Worm (Caenorhabditis elegans): ENCODE measurements around the gene Y51A2B.2.

Gene Y51A2B.2

DNA sequence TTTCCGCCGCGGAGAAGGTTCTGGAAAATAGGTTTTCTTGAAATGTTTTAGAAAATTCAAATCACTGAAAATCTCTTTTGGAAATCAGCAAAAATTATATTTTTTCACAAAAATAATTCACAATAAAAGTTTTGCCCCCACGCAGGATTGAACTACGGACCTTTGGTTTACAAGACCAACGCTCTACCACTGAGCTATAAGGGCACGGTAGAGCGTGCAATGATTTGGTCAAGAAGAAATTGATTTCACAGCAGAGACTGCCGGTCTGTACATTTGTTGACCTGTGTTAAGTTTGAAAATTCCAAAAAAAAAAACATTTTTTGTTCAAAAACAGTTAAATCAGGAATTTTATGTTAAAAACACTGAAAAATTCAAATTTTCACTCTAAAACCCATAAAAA lies 38.1 kb downstream of the Y51A2B.2 start:
- TF ChIP-seq efl-1 (optimal IDR thresholded peaks at IDR 0.05) = no peak
- peak in 1 of 2 experiments; percentile 23 for TF ChIP-seq efl-1 (GFP tag; optimal IDR thresholded peaks at IDR 0.05 in 1 of 2)
- TF ChIP-seq skn-1 (tag; optimal IDR thresholded peaks at IDR 0.05) = no peak
- peak in 1 of 2 experiments; percentile 2 for TF ChIP-seq lin-35 (GFP tag; optimal IDR thresholded peaks at IDR 0.05)

DNA sequence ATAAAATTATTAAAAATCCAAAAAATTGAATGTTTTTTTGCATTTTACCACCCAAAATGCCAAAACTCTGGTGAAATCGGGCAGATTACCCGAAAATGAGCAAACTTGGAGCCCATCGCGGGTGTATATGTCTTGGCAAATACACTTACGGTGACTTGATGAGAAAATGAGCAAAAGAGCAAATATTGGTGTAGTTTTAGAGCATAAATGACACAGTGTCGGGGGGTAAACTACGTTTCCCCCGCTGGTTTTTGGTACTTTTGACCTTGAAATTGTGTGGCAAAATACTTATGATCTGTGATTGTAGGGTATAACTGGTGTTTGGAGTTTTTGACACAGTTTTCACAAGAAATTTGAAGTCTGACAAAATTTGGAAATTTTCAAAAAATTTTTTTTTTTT lies 38.6 kb downstream of the Y51A2B.2 start, which contains the start of gene ZK262.2:
Gene ZK262.2, minus strand, starts transcription at position 101 of the 400 bp plus-strand sequence.
- no peak for TF ChIP-seq snpc-4 (tag; optimal IDR thresholded peaks at IDR 0.05)

DNA sequence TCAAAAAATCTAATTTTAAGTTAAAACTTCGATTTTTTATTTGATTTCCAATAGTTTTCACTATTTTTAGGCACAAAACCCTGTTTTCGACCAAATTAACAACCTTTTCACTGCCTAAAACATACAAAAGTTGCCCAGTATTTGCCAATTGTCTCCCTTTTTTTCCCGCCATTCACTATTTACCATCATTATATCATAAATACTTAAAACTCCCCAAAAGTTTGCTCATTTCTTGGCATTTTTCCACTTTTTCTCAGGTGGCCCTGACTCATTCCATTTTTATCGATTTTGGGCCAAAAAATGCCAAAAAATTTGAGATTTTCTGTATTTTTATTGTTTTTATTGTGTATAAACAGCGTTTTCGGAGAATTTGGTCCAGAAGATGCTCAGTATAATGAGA lies 39.8 kb downstream of the Y51A2B.2 start, which contains the start of gene txt-8:
Gene txt-8, plus strand, starts transcription at position 301 of the 400 bp plus-strand sequence.
- TF ChIP-seq aly-2 (tag; optimal IDR thresholded peaks at IDR 0.05) (no peak), pag-3 (tag; optimal IDR thresholded peaks at IDR 0.05; ENCODE audit: borderline replicate concordance, insufficient read depth) (no peak), lir-3 (tag; optimal IDR thresholded peaks at IDR 0.05; ENCODE audit: poor library complexity) (no peak), sup-37 (GFP tag; optimal IDR thresholded peaks at IDR 0.05) (no peak), ztf-4 (tag; optimal IDR thresholded peaks at IDR 0.05) (no peak), ceh-88 (GFP tag; IDR thresholded peaks at IDR 0.05) (no peak), ets-5 (GFP tag; IDR thresholded peaks at IDR 0.05) (no peak), dsc-1 (tag; optimal IDR thresholded peaks at IDR 0.05) (no peak), Y116A8C.19 (tag; optimal IDR thresholded peaks at IDR 0.05; ENCODE audit: borderline replicate concordance) (no peak), nhr-84 (tag; optimal IDR thresholded peaks at IDR 0.05) (no peak), lsy-2 (tag; optimal IDR thresholded peaks at IDR 0.05) (no peak), sptf-1 (tag; optimal IDR thresholded peaks at IDR 0.05) (no peak), ama-1 (optimal IDR thresholded peaks at IDR 0.05) (no peak)

DNA sequence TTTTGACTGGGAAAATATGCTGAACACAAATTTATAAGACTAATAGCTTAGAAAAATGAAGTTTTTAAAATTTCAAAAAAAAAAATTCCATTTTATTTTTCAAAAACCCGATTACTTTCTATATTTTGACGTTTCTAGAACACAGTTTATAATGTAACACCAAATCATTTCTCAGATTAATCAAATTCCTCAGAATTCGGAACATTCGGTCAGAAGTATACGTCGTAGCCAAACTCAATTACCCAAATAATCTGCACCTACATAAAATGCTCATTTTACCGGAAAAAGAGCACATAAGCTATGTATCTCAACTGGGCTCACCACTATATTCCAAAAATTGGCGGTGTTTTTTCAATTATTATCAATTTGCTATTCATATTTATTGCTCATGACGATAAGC lies 46.5 kb downstream of the Y51A2B.2 start, which contains the start of gene srj-26:
Gene srj-26, plus strand, starts transcription at position 301 of the 400 bp plus-strand sequence.
- no peak for TF ChIP-seq fkh-4 (tag; optimal IDR thresholded peaks at IDR 0.05; ENCODE audit: borderline replicate concordance)
- TF ChIP-seq mab-9 (GFP tag; IDR thresholded peaks at IDR 0.05) = no peak
- TF ChIP-seq ets-5 (GFP tag; IDR thresholded peaks at IDR 0.05) = no peak
- TF ChIP-seq fos-1 (tag; optimal IDR thresholded peaks at IDR 0.05) = no peak
- TF ChIP-seq unc-130 (tag; optimal IDR thresholded peaks at IDR 0.05) = no peak
- no peak for TF ChIP-seq tbx-2 (tag; optimal IDR thresholded peaks at IDR 0.05)
- TF ChIP-seq nhr-12 (tag; optimal IDR thresholded peaks at IDR 0.05) = no peak
- TF ChIP-seq dsc-1 (tag; optimal IDR thresholded peaks at IDR 0.05) = no peak
- TF ChIP-seq zag-1 (tag; optimal IDR thresholded peaks at IDR 0.05) = no peak

DNA sequence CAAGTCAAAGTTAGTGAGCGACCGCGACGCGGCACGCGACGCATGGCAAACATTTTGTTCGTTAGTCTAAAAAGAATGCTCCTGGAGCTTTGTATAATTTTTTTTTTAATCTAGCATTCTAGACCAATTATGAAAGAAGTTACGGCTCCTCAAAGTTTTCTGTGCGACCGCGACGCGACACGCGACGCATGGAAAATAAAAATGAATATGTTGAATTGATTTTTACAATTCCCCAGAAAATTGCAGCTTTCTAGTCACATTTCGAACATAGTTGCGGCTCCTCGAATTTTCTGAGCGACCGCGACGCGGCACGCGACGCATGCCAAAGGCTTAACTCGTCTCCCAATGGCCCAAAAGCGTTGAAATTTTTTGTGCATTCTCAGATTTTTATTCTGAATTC lies 50.2 kb downstream of the Y51A2B.2 start, which contains the start of gene ZK262.4:
Gene ZK262.4, minus strand, starts transcription at position 101 of the 400 bp plus-strand sequence.
- no peak for TF ChIP-seq egl-27 (tag; optimal IDR thresholded peaks at IDR 0.05)
- TF ChIP-seq isw-1 (GFP tag; IDR thresholded peaks at IDR 0.05) = no peak
- no peak for TF ChIP-seq alr-1 (tag; optimal IDR thresholded peaks at IDR 0.05; ENCODE audit: borderline replicate concordance)
- TF ChIP-seq vab-15 (tag; optimal IDR thresholded peaks at IDR 0.05) = no peak
- TF ChIP-seq nhr-28 (tag; optimal IDR thresholded peaks at IDR 0.05) = no peak
- no peak for TF ChIP-seq rnt-1 (tag; optimal IDR thresholded peaks at IDR 0.05)
- TF ChIP-seq unc-86 (tag; optimal IDR thresholded peaks at IDR 0.05) = no peak
- TF ChIP-seq snu-23 (GFP tag; optimal IDR thresholded peaks at IDR 0.05) = no peak
- no peak for TF ChIP-seq lin-15B (tag; optimal IDR thresholded peaks at IDR 0.05)
- TF ChIP-seq ceh-88 (GFP tag; IDR thresholded peaks at IDR 0.05) = no peak
- no peak for TF ChIP-seq jun-1 (tag; optimal IDR thresholded peaks at IDR 0.05)
- no peak for TF ChIP-seq mef-2 (tag; optimal IDR thresholded peaks at IDR 0.05)
